Worm (Caenorhabditis elegans) whole organism, early embryonic: ENCODE results near the gene trx-3.

Experiments used
- B0310.2 ChIP-seq: sonication (generic microtip); optimal IDR thresholded peaks from 2 replicates; lab custom pipeline; 2016; ENCODE audit warnings: mild to moderate bottlenecking, missing genetic modification characterization, missing compliant biosample characterization
- F13C5.2 ChIP-seq: sonication (generic microtip); optimal IDR thresholded peaks from 2 replicates; lab custom pipeline; 2017; ENCODE audit warnings: mild to moderate bottlenecking, missing genetic modification characterization, inconsistent platforms, missing compliant biosample characterization
- aly-1 ChIP-seq: sonication (generic microtip); optimal IDR thresholded peaks from 2 replicates; lab custom pipeline; 2016; ENCODE audit warnings: missing genetic modification characterization, missing compliant biosample characterization
- ama-1 ChIP-seq: fragments of 150-350 bp; optimal IDR thresholded peaks from 2 replicates; lab custom pipeline; 2014
- ceh-13 ChIP-seq: fragments of 200-800 bp; sonication (Bioruptor generic); optimal IDR thresholded peaks from 2 replicates; lab custom pipeline; 2018; ENCODE audit warnings: mild to moderate bottlenecking, missing genetic modification characterization, missing compliant biosample characterization
- ceh-36 ChIP-seq: sonication (generic microtip); optimal IDR thresholded peaks from 2 replicates; lab custom pipeline; 2016; ENCODE audit warnings: missing genetic modification characterization, inconsistent platforms, missing compliant biosample characterization
- ets-7 ChIP-seq: sonication (generic microtip); optimal IDR thresholded peaks from 2 replicates; lab custom pipeline; 2016; ENCODE audit warnings: missing genotype, missing genetic modification characterization, missing compliant biosample characterization
- flt-1 ChIP-seq: fragments of 200-800 bp; sonication (Bioruptor generic); IDR thresholded peaks from 2 replicates; pipeline ENCODE4 v1.3.6; 2022; ENCODE audit warnings: missing genetic modification characterization, missing compliant biosample characterization
- hmbx-1 ChIP-seq: sonication (generic microtip); optimal IDR thresholded peaks from 2 replicates; lab custom pipeline; 2016; ENCODE audit warnings: mild to moderate bottlenecking, missing genetic modification characterization, missing compliant biosample characterization
- hmg-4 ChIP-seq: fragments of 200-800 bp; sonication (Bioruptor generic); optimal IDR thresholded peaks from 2 replicates; lab custom pipeline; 2018; ENCODE audit warnings: mild to moderate bottlenecking, missing genetic modification characterization, missing compliant biosample characterization
- hnd-1 ChIP-seq: sonication (generic microtip); optimal IDR thresholded peaks from 2 replicates; lab custom pipeline; 2016; ENCODE audit warnings: missing genetic modification characterization, missing compliant biosample characterization
- pes-1 ChIP-seq: fragments of 200-800 bp; sonication (Bioruptor generic); IDR thresholded peaks from 2 replicates; pipeline ENCODE4 v1.3.6; 2022; ENCODE audit warnings: missing genetic modification reagents, missing genetic modification characterization, missing compliant biosample characterization
- scrt-1 ChIP-seq: fragments of 200-800 bp; sonication (Bioruptor generic); IDR thresholded peaks from 2 replicates; pipeline ENCODE4 v1.3.6; 2022; ENCODE audit warnings: missing genetic modification characterization, missing compliant biosample characterization
- sea-1 ChIP-seq: fragments of 200-800 bp; sonication (Bioruptor generic); conservative IDR thresholded peaks from 2 replicates; pipeline ENCODE4 v1.3.6; 2022; ENCODE audit warnings: missing genetic modification characterization, missing compliant biosample characterization
- tbx-11 ChIP-seq: fragments of 200-800 bp; sonication (Bioruptor generic); IDR thresholded peaks from 2 replicates; pipeline ENCODE4 v1.3.6; 2022; ENCODE audit warnings: missing genetic modification characterization, missing compliant biosample characterization
- tbx-37 ChIP-seq: fragments of 200-800 bp; sonication (Bioruptor generic); conservative IDR thresholded peaks from 2 replicates; pipeline ENCODE4 v1.3.6; 2022; ENCODE audit warnings: missing genetic modification reagents, missing genetic modification characterization, missing compliant biosample characterization
- tra-4 ChIP-seq: sonication (generic microtip); optimal IDR thresholded peaks from 2 replicates; lab custom pipeline; 2017; ENCODE audit warnings: missing genetic modification characterization, missing compliant biosample characterization

The trx-3 gene

ce11 chrIV:4448343-4448742 is 38.5 kb upstream of the trx-3 start:
- no peak for TF ChIP-seq ceh-13 (GFP tag; lab: Kevin White, UChicago)
- no peak for TF ChIP-seq aly-1
- no peak for TF ChIP-seq ceh-36 (tag; lab: Kevin White, UChicago)
- no peak for TF ChIP-seq hmbx-1 (tag; lab: Kevin White, UChicago)
- no peak for TF ChIP-seq hmg-4 (GFP tag; lab: Kevin White, UChicago)
- no peak for TF ChIP-seq B0310.2 (tag; lab: Kevin White, UChicago)
- TF ChIP-seq tra-4, result no peak
- TF ChIP-seq ama-1, result no peak
- TF ChIP-seq tbx-11, result no peak
- TF ChIP-seq sea-1 (GFP tag; lab: Robert Waterston, UW), result no peak
- no peak for TF ChIP-seq flt-1
- no peak for TF ChIP-seq F13C5.2 (tag; lab: Kevin White, UChicago)
- no peak for TF ChIP-seq pes-1 (GFP tag; lab: Robert Waterston, UW)
- no peak for TF ChIP-seq tbx-37 (GFP tag; lab: Robert Waterston, UW)
- TF ChIP-seq hnd-1, result no peak
- no peak for TF ChIP-seq ets-7 (tag; lab: Kevin White, UChicago)
- no peak for TF ChIP-seq scrt-1

ce11 chrIV:4449439-4449838 is 37.4 kb upstream of the trx-3 start, which contains the start of gene R08C7.12:
Gene R08C7.12 (plus strand): TSS chrIV:4449739.
- TF ChIP-seq hnd-1 (no peak), hmbx-1 (tag; lab: Kevin White, UChicago) (no peak), tbx-37 (GFP tag; lab: Robert Waterston, UW) (no peak), hmg-4 (GFP tag; lab: Kevin White, UChicago) (no peak), aly-1 (no peak), tbx-11 (no peak), B0310.2 (tag; lab: Kevin White, UChicago) (no peak), ama-1 (no peak), ceh-13 (GFP tag; lab: Kevin White, UChicago) (no peak), F13C5.2 (tag; lab: Kevin White, UChicago) (no peak), ets-7 (tag; lab: Kevin White, UChicago) (no peak), pes-1 (GFP tag; lab: Robert Waterston, UW) (no peak), tra-4 (no peak), sea-1 (GFP tag; lab: Robert Waterston, UW) (no peak), scrt-1 (no peak), ceh-36 (tag; lab: Kevin White, UChicago) (no peak), flt-1 (no peak)

ce11 chrIV:4449843-4450242 is 37.0 kb upstream of the trx-3 start:
- TF ChIP-seq pes-1 (GFP tag; lab: Robert Waterston, UW), result no peak

ce11 chrIV:4451576-4451975 is 35.3 kb upstream of the trx-3 start, which contains the start of gene R08C7.1:
Gene R08C7.1 (plus strand): TSS chrIV:4451876.
- TF ChIP-seq ceh-13 (GFP tag; lab: Kevin White, UChicago), result no peak
- TF ChIP-seq F13C5.2 (tag; lab: Kevin White, UChicago), result no peak
- TF ChIP-seq ceh-36 (tag; lab: Kevin White, UChicago), result no peak

ce11 chrIV:4454330-4455173 is 32.3 kb upstream of the trx-3 start, which contains the start of gene R08C7.11:
Gene R08C7.11 (minus strand): TSS chrIV:4454937.
- TF ChIP-seq hmg-4 (GFP tag; lab: Kevin White, UChicago) (peak; percentile 48), ceh-13 (GFP tag; lab: Kevin White, UChicago) (no peak), pes-1 (GFP tag; lab: Robert Waterston, UW) (no peak), aly-1 (no peak)

ce11 chrIV:4456658-4457057 is 30.2 kb upstream of the trx-3 start:
- no peak for TF ChIP-seq hmg-4 (GFP tag; lab: Kevin White, UChicago)
- TF ChIP-seq B0310.2 (tag; lab: Kevin White, UChicago), result no peak
- no peak for TF ChIP-seq tra-4

ce11 chrIV:4459342-4459741 is 27.5 kb upstream of the trx-3 start:
- TF ChIP-seq ceh-36 (tag; lab: Kevin White, UChicago) (peak; percentile 51), ets-7 (tag; lab: Kevin White, UChicago) (no peak)

- TF ChIP-seq ceh-36 (tag; lab: Kevin White, UChicago) (no peak), F13C5.2 (tag; lab: Kevin White, UChicago) (no peak), hmbx-1 (tag; lab: Kevin White, UChicago) (no peak), tbx-11 (no peak)
Measured at ce11 chrIV:4463132-4463531, 23.7 kb upstream of the trx-3 start, which contains the start of gene M01H9.2. Gene M01H9.2 (minus strand): TSS chrIV:4463232.

ce11 chrIV:4465184-4465583 is 21.6 kb upstream of the trx-3 start, which contains the start of gene M01H9.5:
Gene M01H9.5 (plus strand): TSS chrIV:4465484.
- no peak for TF ChIP-seq sea-1 (GFP tag; lab: Robert Waterston, UW)
- TF ChIP-seq flt-1, result no peak
- no peak for TF ChIP-seq ets-7 (tag; lab: Kevin White, UChicago)
